Worm (Caenorhabditis elegans): Measurements from ENCODE around the gene Y73B6BL.270.

- TF ChIP-seq unc-62 (GFP tag; optimal IDR thresholded peaks at IDR 0.05), result no peak
- TF ChIP-seq nhr-12 (tag; optimal IDR thresholded peaks at IDR 0.05), result no peak
- TF ChIP-seq blmp-1 (tag; optimal IDR thresholded peaks at IDR 0.05; ENCODE audit: insufficient read depth), result no peak
- TF ChIP-seq skn-1 (tag; optimal IDR thresholded peaks at IDR 0.05), result no peak
- no peak for TF ChIP-seq zag-1 (tag; optimal IDR thresholded peaks at IDR 0.05)
- no peak for TF ChIP-seq elt-1 (tag; optimal IDR thresholded peaks at IDR 0.05)
- no peak for TF ChIP-seq mab-5 (tag; optimal IDR thresholded peaks at IDR 0.05)
- no peak for TF ChIP-seq aly-2 (tag; optimal IDR thresholded peaks at IDR 0.05)
- no peak for TF ChIP-seq nhr-77 (tag; optimal IDR thresholded peaks at IDR 0.05)
These were observed 36.9 kb upstream of the Y73B6BL.270 start for ce11 chrIV:6328198-6328597.

Data from whole organism, L2 larva.